Worm (Caenorhabditis elegans) whole organism, young adult: ENCODE data around the gene unc-44.

Experiments
- K11D2.4 ChIP-seq: fragments of 200-800 bp; sonication (Bioruptor generic); IDR thresholded peaks from 2 replicates; pipeline ENCODE4 v1.3.6; 2022; ENCODE audit warnings: missing genetic modification reagents, missing genetic modification characterization, missing compliant biosample characterization
- somi-1 ChIP-seq: fragments of 200-800 bp; sonication (Bioruptor generic); optimal IDR thresholded peaks from 2 replicates; lab custom pipeline; 2018; ENCODE audit warnings: mild to moderate bottlenecking, missing genetic modification characterization, missing compliant biosample characterization
- unc-62 ChIP-seq: fragments of 150-350 bp; optimal IDR thresholded peaks from 2 replicates; lab custom pipeline; 2014; ENCODE audit warnings: missing biosample characterization, missing genetic modification reagents, missing genetic modification characterization

ce11 chrIV:6049062-6049461 lies 73.7 kb downstream of the unc-44 start:
- TF ChIP-seq unc-62 (GFP tag; lab: Kevin White, UChicago), result no peak
- no peak for TF ChIP-seq somi-1
- no peak for TF ChIP-seq K11D2.4
